Worm (Caenorhabditis elegans): ENCODE data around the gene F35F11.2.
A peak's percentile ranks its signal among the peaks of the same experiment; 100 is the strongest.

F35F11.2 gene

ce11 chrIV:4018692-4019387 lies 21.2 kb upstream of the F35F11.2 start:
- TF ChIP-seq lin-39 (tag; optimal IDR thresholded peaks at IDR 0.05) = no peak
- no peak for TF ChIP-seq ztf-11 (tag; optimal IDR thresholded peaks at IDR 0.05)
- TF ChIP-seq nhr-11 (tag; optimal IDR thresholded peaks at IDR 0.05) = no peak
- TF ChIP-seq isw-1 (GFP tag; IDR thresholded peaks at IDR 0.05) = peak; percentile 3; the same call in 1 of the 2 replicates
- TF ChIP-seq sptf-1 (tag; optimal IDR thresholded peaks at IDR 0.05) = no peak
- TF ChIP-seq unc-62 (GFP tag; optimal IDR thresholded peaks at IDR 0.05) = no peak
- TF ChIP-seq efl-1 (optimal IDR thresholded peaks at IDR 0.05) = no peak
- TF ChIP-seq efl-1 (GFP tag; optimal IDR thresholded peaks at IDR 0.05 in 1 of 2) = no peak
- peak; percentile 58 for TF ChIP-seq nhr-85 (tag)
- no peak for TF ChIP-seq mdl-1 (tag; optimal IDR thresholded peaks at IDR 0.05)
- no peak for TF ChIP-seq pqm-1 (tag; optimal IDR thresholded peaks at IDR 0.05)
- peak; percentile 42 for TF ChIP-seq pag-3 (tag; optimal IDR thresholded peaks at IDR 0.05; ENCODE audit: borderline replicate concordance, insufficient read depth)
- TF ChIP-seq unc-30 (tag; optimal IDR thresholded peaks at IDR 0.05) = no peak
- TF ChIP-seq lin-14 (GFP tag; optimal IDR thresholded peaks at IDR 0.05) = peak; percentile 54
- no peak for TF ChIP-seq snpc-4 (tag; optimal IDR thresholded peaks at IDR 0.05)
- TF ChIP-seq ceh-82 (tag; optimal IDR thresholded peaks at IDR 0.05) = peak in 1 of 3 experiments; percentile 24
- no peak for TF ChIP-seq hpl-2 (GFP tag; optimal IDR thresholded peaks at IDR 0.05)
- no peak for TF ChIP-seq ets-5 (GFP tag; IDR thresholded peaks at IDR 0.05)
- no peak for TF ChIP-seq xbp-1 (tag; optimal IDR thresholded peaks at IDR 0.05)
- no peak for TF ChIP-seq ztf-4 (tag; optimal IDR thresholded peaks at IDR 0.05)
- no peak for TF ChIP-seq nhr-84 (tag; optimal IDR thresholded peaks at IDR 0.05)
- TF ChIP-seq C34B4.2 (tag; optimal IDR thresholded peaks at IDR 0.05) = no peak
- TF ChIP-seq C16A3.4 (tag; optimal IDR thresholded peaks at IDR 0.05) = no peak
- TF ChIP-seq dsc-1 (tag; optimal IDR thresholded peaks at IDR 0.05) = no peak
- no peak for TF ChIP-seq unc-98 (GFP tag; IDR thresholded peaks at IDR 0.05)
- no peak for TF ChIP-seq fkh-8 (tag; optimal IDR thresholded peaks at IDR 0.05)

DNA sequence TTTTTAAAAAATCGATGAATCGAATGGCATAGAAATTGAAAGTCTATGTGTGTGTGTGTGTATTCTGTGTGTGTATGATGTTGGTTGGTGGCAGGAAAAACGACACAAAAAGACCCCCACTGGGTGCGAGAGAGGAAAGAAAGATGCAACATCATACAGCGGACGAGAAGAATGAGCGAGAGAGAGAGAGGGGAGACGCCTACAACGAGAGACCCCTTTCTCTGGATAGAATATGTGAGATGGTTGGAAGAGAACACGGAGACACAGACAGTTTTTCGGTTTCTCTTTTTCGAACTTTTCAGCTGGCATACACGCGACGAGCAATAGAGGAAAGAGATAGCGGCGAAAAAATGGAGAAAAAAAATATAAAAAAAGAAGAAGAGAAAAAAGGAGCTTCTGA lies 20.2 kb upstream of the F35F11.2 start:
- TF ChIP-seq unc-98 (GFP tag; IDR thresholded peaks at IDR 0.05) = no peak
- peak; percentile 28 for TF ChIP-seq nhr-77 (tag; optimal IDR thresholded peaks at IDR 0.05)
- TF ChIP-seq C34B4.2 (tag; optimal IDR thresholded peaks at IDR 0.05) = no peak
- TF ChIP-seq blmp-1 (tag; optimal IDR thresholded peaks at IDR 0.05) = peak; percentile 95
- TF ChIP-seq dsc-1 (tag; optimal IDR thresholded peaks at IDR 0.05) = peak; percentile 76
- peak; percentile 42 for TF ChIP-seq xbp-1 (tag; optimal IDR thresholded peaks at IDR 0.05)
- TF ChIP-seq nhr-90 (tag; optimal IDR thresholded peaks at IDR 0.05; ENCODE audit: poor library complexity) = peak; percentile 3
- TF ChIP-seq ztf-4 (tag; optimal IDR thresholded peaks at IDR 0.05) = no peak
- TF ChIP-seq nhr-71 (tag; optimal IDR thresholded peaks at IDR 0.05) = peak; percentile 83
- TF ChIP-seq nhr-20 (tag; optimal IDR thresholded peaks at IDR 0.05) = peak; percentile 60
- peak; percentile 21 for TF ChIP-seq nhr-85 (tag)
- TF ChIP-seq dpl-1 (GFP tag; optimal IDR thresholded peaks at IDR 0.05) = peak; percentile 18 to 51 (median 44)
- peak; percentile 96 for TF ChIP-seq lin-14 (GFP tag; optimal IDR thresholded peaks at IDR 0.05)
- TF ChIP-seq irx-1 (tag; optimal IDR thresholded peaks at IDR 0.05) = peak; percentile 63
- peak in 1 of 6 experiments; percentile 14 for TF ChIP-seq elt-3 (tag; optimal IDR thresholded peaks at IDR 0.05)
- no peak for TF ChIP-seq zip-4 (GFP tag; optimal IDR thresholded peaks at IDR 0.05)
- no peak for TF ChIP-seq sptf-1 (tag; optimal IDR thresholded peaks at IDR 0.05)
- TF ChIP-seq vab-15 (tag; optimal IDR thresholded peaks at IDR 0.05) = no peak
- peak; percentile 47 for TF ChIP-seq jun-1 (tag; optimal IDR thresholded peaks at IDR 0.05)
- peak in 1 of 2 experiments; percentile 67 for TF ChIP-seq egl-27 (tag; optimal IDR thresholded peaks at IDR 0.05)
- no peak for TF ChIP-seq ets-5 (GFP tag; IDR thresholded peaks at IDR 0.05)
- TF ChIP-seq isw-1 (GFP tag; IDR thresholded peaks at IDR 0.05) = peak; percentile 31; the same call in 1 of the 2 replicates
- peak; percentile 79 for TF ChIP-seq mep-1 (tag; optimal IDR thresholded peaks at IDR 0.05)
- no peak for TF ChIP-seq Y116A8C.19 (tag; optimal IDR thresholded peaks at IDR 0.05; ENCODE audit: borderline replicate concordance)
- TF ChIP-seq lsy-2 (tag; optimal IDR thresholded peaks at IDR 0.05) = peak; percentile 57 to 87
- no peak for TF ChIP-seq unc-62 (GFP tag; optimal IDR thresholded peaks at IDR 0.05)
- no peak for TF ChIP-seq tlp-1 (tag; optimal IDR thresholded peaks at IDR 0.05)
- no peak for TF ChIP-seq ces-1 (GFP tag; optimal IDR thresholded peaks at IDR 0.05)
- TF ChIP-seq nhr-84 (tag; optimal IDR thresholded peaks at IDR 0.05) = no peak
- no peak for TF ChIP-seq nhr-12 (tag; optimal IDR thresholded peaks at IDR 0.05)
- TF ChIP-seq hlh-4 (tag; optimal IDR thresholded peaks at IDR 0.05) = no peak
- no peak for TF ChIP-seq nhr-76 (tag; optimal IDR thresholded peaks at IDR 0.05)
- peak; percentile 32 for TF ChIP-seq zag-1 (tag; optimal IDR thresholded peaks at IDR 0.05)
- TF ChIP-seq mdl-1 (tag; optimal IDR thresholded peaks at IDR 0.05) = peak in 1 of 2 experiments; percentile 71
- TF ChIP-seq nhr-19 (GFP tag; conservative IDR thresholded peaks at IDR 0.05) = peak; percentile 51
- no peak for TF ChIP-seq grh-1 (GFP tag; IDR thresholded peaks at IDR 0.05)
